Fruit fly (Drosophila melanogaster) whole organism, embryonic: ENCODE data around the gene Csk.
A peak's percentile ranks its signal among the peaks of the same experiment; 100 is the strongest.

ENCODE experiments used
- Ada2b ChIP-seq: fragments of 200-800 bp; sonication (Bioruptor generic); IDR thresholded peaks from 2 replicates; pipeline ENCODE4 v1.3.6; 2022; ENCODE audit warnings: missing biosample characterization, missing genetic modification characterization
- Adf1 ChIP-seq: fragments of 200-800 bp; sonication (Bioruptor generic); IDR thresholded peaks from 2 replicates; pipeline ENCODE4 v1.3.6; 2022; ENCODE audit warnings: missing biosample characterization, missing genetic modification characterization
- Atf6 ChIP-seq: fragments of 200-800 bp; sonication (Bioruptor generic); IDR thresholded peaks from 2 replicates; pipeline ENCODE4 v1.3.6; 2022; ENCODE audit warnings: missing biosample characterization, missing genetic modification characterization
- B-H1 ChIP-seq: fragments of 200-800 bp; sonication (Bioruptor generic); IDR thresholded peaks from 3 replicates; pipeline ENCODE4 v1.3.6; 2022; ENCODE audit warnings: missing biosample characterization, missing genetic modification characterization
- Bdp1 ChIP-seq: fragments of 200-800 bp; sonication (Bioruptor generic); optimal IDR thresholded peaks from 3 replicates; lab custom pipeline; 2016; ENCODE audit warnings: missing biosample characterization, missing genetic modification characterization
- CG10321 ChIP-seq: fragments of 200-800 bp; sonication (Bioruptor generic); IDR thresholded peaks from 2 replicates; pipeline ENCODE4 v1.3.6; 2022; ENCODE audit warnings: missing biosample characterization, missing genetic modification characterization
- CG10543 ChIP-seq: fragments of 200-800 bp; sonication (Bioruptor generic); optimal IDR thresholded peaks from 3 replicates; lab custom pipeline; 2017; ENCODE audit warnings: missing biosample characterization, mild to moderate bottlenecking, missing genetic modification characterization, moderate library complexity
- CG10654 ChIP-seq: fragments of 200-800 bp; sonication (Bioruptor generic); optimal IDR thresholded peaks from 2 replicates; lab custom pipeline; 2016; ENCODE audit warnings: missing biosample characterization, missing genetic modification characterization
- CG11560 ChIP-seq: fragments of 200-800 bp; sonication (Bioruptor generic); IDR thresholded peaks from 3 replicates; pipeline ENCODE4 v1.3.6; 2022; ENCODE audit warnings: missing biosample characterization, missing genetic modification characterization
- CG12104 ChIP-seq: fragments of 200-800 bp; sonication (Bioruptor generic); optimal IDR thresholded peaks from 3 replicates; lab custom pipeline; 2016; ENCODE audit warnings: missing biosample characterization, missing genetic modification characterization
- CG12155 ChIP-seq: fragments of 200-800 bp; sonication (Bioruptor generic); optimal IDR thresholded peaks from 3 replicates; lab custom pipeline; 2016; ENCODE audit warnings: missing biosample characterization, missing genetic modification characterization
- CG13424 ChIP-seq: fragments of 200-800 bp; sonication (Bioruptor generic); optimal IDR thresholded peaks from 2 replicates; lab custom pipeline; 2019; ENCODE audit warnings: missing biosample characterization, mild to moderate bottlenecking, missing genetic modification characterization, moderate library complexity
- CG13894 ChIP-seq: fragments of 200-800 bp; sonication (Bioruptor generic); optimal IDR thresholded peaks from 3 replicates; lab custom pipeline; 2018; ENCODE audit warnings: missing biosample characterization, mild to moderate bottlenecking, missing genetic modification characterization, moderate library complexity
- CG14014 ChIP-seq: fragments of 200-800 bp; sonication (Bioruptor generic); IDR thresholded peaks from 2 replicates; pipeline ENCODE4 v1.3.6; 2022; ENCODE audit warnings: missing biosample characterization, missing genetic modification characterization
- CG15479 ChIP-seq: fragments of 200-800 bp; sonication (Bioruptor generic); optimal IDR thresholded peaks from 3 replicates; lab custom pipeline; 2019; ENCODE audit warnings: missing biosample characterization, mild to moderate bottlenecking, missing genetic modification characterization, moderate library complexity
- CG16813 ChIP-seq: fragments of 200-800 bp; sonication (Bioruptor generic); IDR thresholded peaks from 3 replicates; pipeline ENCODE4 v1.3.6; 2022; ENCODE audit warnings: missing biosample characterization, missing genetic modification characterization; ENCODE audit not compliant: partially characterized antibody
- CG17186 ChIP-seq: fragments of 200-800 bp; sonication (Bioruptor generic); optimal IDR thresholded peaks from 3 replicates; lab custom pipeline; 2017; ENCODE audit warnings: missing biosample characterization, missing genetic modification reagents, missing genetic modification characterization
- CG1792 ChIP-seq: fragments of 200-800 bp; sonication (Bioruptor generic); optimal IDR thresholded peaks from 2 replicates; lab custom pipeline; 2016; ENCODE audit warnings: missing biosample characterization, missing genetic modification characterization
- CG6272 ChIP-seq: fragments of 200-800 bp; sonication (Bioruptor generic); IDR thresholded peaks from 2 replicates; pipeline ENCODE4 v1.3.6; 2022; ENCODE audit warnings: missing biosample characterization, missing genetic modification characterization
- CG8944 ChIP-seq: fragments of 200-800 bp; sonication (Bioruptor generic); optimal IDR thresholded peaks from 3 replicates; lab custom pipeline; 2016; ENCODE audit warnings: missing biosample characterization, missing genetic modification characterization
- CG9817 ChIP-seq: fragments of 200-800 bp; sonication (Bioruptor generic); optimal IDR thresholded peaks from 2 replicates; lab custom pipeline; 2018; ENCODE audit warnings: missing biosample characterization, mild to moderate bottlenecking, missing genetic modification characterization, moderate library complexity
- CoRest ChIP-seq: fragments of 200-800 bp; sonication (Bioruptor generic); optimal IDR thresholded peaks from 3 replicates; lab custom pipeline; 2018; ENCODE audit warnings: missing biosample characterization, mild to moderate bottlenecking, missing genetic modification characterization, moderate library complexity
- Dfd ChIP-seq, 2 experiments: fragments of >200 bp; optimal IDR thresholded peaks; 2 replicates each; lab custom pipeline; 2017; ENCODE audit warnings: missing biosample characterization in 2 of 2, missing genetic modification characterization in 2 of 2
- Eip74EF ChIP-seq, 2 experiments: fragments of 200-800 bp in 1 of 2; fragments of >200 bp in 1 of 2; sonication (Bioruptor generic) in 1 of 2; optimal IDR thresholded peaks; 2 replicates each; lab custom pipeline; 2017 to 2019; ENCODE audit warnings: missing biosample characterization in 2 of 2, missing genetic modification characterization in 2 of 2, mild to moderate bottlenecking in 1 of 2, moderate library complexity in 1 of 2
- Fer1 ChIP-seq: fragments of 200-800 bp; sonication (Bioruptor generic); optimal IDR thresholded peaks from 2 replicates; lab custom pipeline; 2017; ENCODE audit warnings: missing biosample characterization, mild to moderate bottlenecking, missing genetic modification characterization
- Hand ChIP-seq: fragments of 200-800 bp; sonication (Bioruptor generic); optimal IDR thresholded peaks from 2 replicates; lab custom pipeline; 2017; ENCODE audit warnings: mild to moderate bottlenecking, missing biosample characterization, missing genetic modification reagents, missing genetic modification characterization
- HmgD ChIP-seq: fragments of 200-800 bp; sonication (Bioruptor generic); optimal IDR thresholded peaks from 3 replicates; lab custom pipeline; 2016; ENCODE audit warnings: missing biosample characterization, missing genetic modification characterization
- Mrtf ChIP-seq: fragments of 200-800 bp; sonication (Bioruptor generic); IDR thresholded peaks from 3 replicates; pipeline ENCODE4 v1.3.6; 2022; ENCODE audit warnings: missing biosample characterization, missing genetic modification characterization
- NC2β ChIP-seq: fragments of 200-800 bp; sonication (Bioruptor generic); optimal IDR thresholded peaks from 2 replicates; lab custom pipeline; 2016; ENCODE audit warnings: missing biosample characterization, missing genetic modification characterization
- NK7.1 ChIP-seq: fragments of 200-800 bp; sonication (Bioruptor generic); optimal IDR thresholded peaks from 3 replicates; lab custom pipeline; 2016; ENCODE audit warnings: missing biosample characterization, missing genetic modification characterization
- Tbp ChIP-seq: fragments of >200 bp; optimal IDR thresholded peaks from 2 replicates; lab custom pipeline; 2018; ENCODE audit warnings: missing biosample characterization, missing genetic modification characterization
- ac ChIP-seq: fragments of 200-800 bp; sonication (Bioruptor generic); optimal IDR thresholded peaks from 3 replicates; lab custom pipeline; 2017; ENCODE audit warnings: missing biosample characterization, mild to moderate bottlenecking, missing genetic modification characterization
- bigmax ChIP-seq: fragments of 200-800 bp; sonication (Bioruptor generic); optimal IDR thresholded peaks from 2 replicates; lab custom pipeline; 2018; ENCODE audit warnings: missing biosample characterization, mild to moderate bottlenecking, missing genetic modification characterization
- btn ChIP-seq: fragments of 200-800 bp; sonication (Bioruptor generic); optimal IDR thresholded peaks from 2 replicates; lab custom pipeline; 2016; ENCODE audit warnings: missing biosample characterization, missing genetic modification characterization
- dm ChIP-seq: fragments of 200-800 bp; sonication (Bioruptor generic); optimal IDR thresholded peaks from 3 replicates; lab custom pipeline; 2016; ENCODE audit warnings: missing biosample characterization, missing genetic modification characterization
- fd3F ChIP-seq: fragments of 200-800 bp; sonication (Bioruptor generic); optimal IDR thresholded peaks from 2 replicates; lab custom pipeline; 2018; ENCODE audit warnings: missing biosample characterization, mild to moderate bottlenecking, missing genetic modification characterization, moderate library complexity
- fd64A ChIP-seq: fragments of 200-800 bp; sonication (Bioruptor generic); optimal IDR thresholded peaks from 3 replicates; lab custom pipeline; 2018; ENCODE audit warnings: missing biosample characterization, mild to moderate bottlenecking, missing genetic modification characterization
- gce ChIP-seq: fragments of 200-800 bp; sonication (Bioruptor generic); IDR thresholded peaks from 3 replicates; pipeline ENCODE4 v1.3.6; 2022; ENCODE audit warnings: missing biosample characterization, missing genetic modification characterization
- gem ChIP-seq: fragments of 200-800 bp; sonication (Bioruptor generic); optimal IDR thresholded peaks from 2 replicates; lab custom pipeline; 2019; ENCODE audit warnings: missing biosample characterization, mild to moderate bottlenecking, missing genetic modification characterization, moderate library complexity
- hth ChIP-seq: fragments of >200 bp; optimal IDR thresholded peaks from 2 replicates; lab custom pipeline; 2017; ENCODE audit warnings: inconsistent platforms
- jumu ChIP-seq: fragments of 200-800 bp; sonication (Bioruptor generic); optimal IDR thresholded peaks from 3 replicates; lab custom pipeline; 2016; ENCODE audit warnings: missing biosample characterization, missing genetic modification characterization
- mirr ChIP-seq: fragments of 200-800 bp; sonication (Bioruptor generic); optimal IDR thresholded peaks from 3 replicates; lab custom pipeline; 2018; ENCODE audit warnings: missing biosample characterization, mild to moderate bottlenecking, missing genetic modification characterization
- oc ChIP-seq: fragments of 200-800 bp; sonication (Bioruptor generic); optimal IDR thresholded peaks from 2 replicates; lab custom pipeline; 2018; ENCODE audit warnings: missing biosample characterization, mild to moderate bottlenecking, missing genetic modification characterization, moderate library complexity
- org-1 ChIP-seq: fragments of 200-800 bp; sonication (Bioruptor generic); optimal IDR thresholded peaks from 2 replicates; lab custom pipeline; 2017; ENCODE audit warnings: missing biosample characterization, missing genetic modification characterization
- peb ChIP-seq: fragments of 200-800 bp; sonication (Bioruptor generic); IDR thresholded peaks from 2 replicates; pipeline ENCODE4 v1.3.6; 2022; ENCODE audit warnings: missing biosample characterization, missing genetic modification characterization
- ranshi ChIP-seq: fragments of 200-800 bp; sonication (Bioruptor generic); IDR thresholded peaks from 2 replicates; pipeline ENCODE4 v1.3.6; 2022; ENCODE audit warnings: missing biosample characterization, missing genetic modification characterization
- ssp ChIP-seq: fragments of 200-800 bp; sonication (Bioruptor generic); IDR thresholded peaks from 2 replicates; pipeline ENCODE4 v1.3.6; 2022; ENCODE audit warnings: missing biosample characterization, missing genetic modification characterization
- tio ChIP-seq: fragments of 200-800 bp; sonication (Bioruptor generic); optimal IDR thresholded peaks from 2 replicates; lab custom pipeline; 2017; ENCODE audit warnings: missing biosample characterization, missing genetic modification characterization, inconsistent platforms
- toy ChIP-seq: fragments of 200-800 bp; sonication (Bioruptor generic); IDR thresholded peaks from 2 replicates; pipeline ENCODE4 v1.3.6; 2022; ENCODE audit warnings: missing biosample characterization, missing genetic modification characterization
- trem ChIP-seq: fragments of 200-800 bp; optimal IDR thresholded peaks from 3 replicates; lab custom pipeline; 2019; ENCODE audit warnings: missing biosample characterization, mild to moderate bottlenecking, missing genetic modification characterization, moderate library complexity
- unpg ChIP-seq: fragments of 200-800 bp; sonication (Bioruptor generic); optimal IDR thresholded peaks from 3 replicates; lab custom pipeline; 2018; ENCODE audit warnings: missing biosample characterization, mild to moderate bottlenecking, missing genetic modification characterization, moderate library complexity
- usp ChIP-seq: fragments of >200 bp; optimal IDR thresholded peaks from 2 replicates; lab custom pipeline; 2017; ENCODE audit warnings: missing biosample characterization, missing genetic modification characterization
- vnd ChIP-seq: fragments of 200-800 bp; sonication (Bioruptor generic); IDR thresholded peaks from 3 replicates; pipeline ENCODE4 v1.3.6; 2022; ENCODE audit warnings: missing biosample characterization, missing genetic modification characterization; ENCODE audit not compliant: partially characterized antibody

Gene Csk

dm6 chr3R:11662617-11663016 lies 12.1 kb upstream of the Csk start (continued):
- TF ChIP-seq CG10321 (no peak), dm (GFP tag; lab: Kevin White, UChicago) (no peak), CG12155 (GFP tag; lab: Kevin White, UChicago) (no peak), Ada2b (GFP tag; lab: Robert Waterston, UW) (no peak), CG9817 (tag; lab: Kevin White, UChicago) (no peak), NC2β (no peak), usp (GFP tag; lab: Kevin White, UChicago) (no peak), CG10654 (GFP tag; lab: Kevin White, UChicago) (no peak), Adf1 (GFP tag; lab: Robert Waterston, UW) (no peak), CG15479 (no peak), gem (tag; lab: Kevin White, UChicago) (peak; percentile 41), unpg (GFP tag; lab: Kevin White, UChicago) (no peak), CG1792 (no peak), tio (GFP tag; lab: Kevin White, UChicago) (no peak), trem (tag; lab: Kevin White, UChicago) (no peak), CG10543 (GFP tag; lab: Kevin White, UChicago) (no peak), HmgD (no peak), fd64A (GFP tag; lab: Kevin White, UChicago) (no peak), vnd (no peak), mirr (GFP tag; lab: Kevin White, UChicago) (no peak), CG12104 (GFP tag; lab: Kevin White, UChicago) (no peak), CG11560 (tag; lab: Robert Waterston, UW) (no peak), org-1 (no peak), Tbp (GFP tag; lab: Kevin White, UChicago) (no peak), CoRest (tag; lab: Kevin White, UChicago) (peak; percentile 3), Mrtf (GFP tag; lab: Robert Waterston, UW) (no peak), fd3F (GFP tag; lab: Kevin White, UChicago) (no peak), CG14014 (GFP tag; lab: Robert Waterston, UW) (no peak), Eip74EF (GFP tag; optimal IDR thresholded peaks at IDR 0.05; lab: Kevin White, UChicago) (no peak), ac (GFP tag; lab: Kevin White, UChicago) (no peak), ranshi (GFP tag; lab: Robert Waterston, UW) (no peak), CG17186 (GFP tag; lab: Kevin White, UChicago) (no peak), CG6272 (GFP tag; lab: Robert Waterston, UW) (no peak), ssp (GFP tag; lab: Robert Waterston, UW) (no peak), NK7.1 (GFP tag; lab: Kevin White, UChicago) (no peak), gce (GFP tag; lab: Robert Waterston, UW) (no peak), Atf6 (GFP tag; lab: Robert Waterston, UW) (no peak), bigmax (GFP tag; lab: Kevin White, UChicago) (no peak), Fer1 (no peak), CG13894 (tag; lab: Kevin White, UChicago) (no peak), Bdp1 (no peak), CG8944 (GFP tag; lab: Kevin White, UChicago) (no peak), jumu (GFP tag; lab: Kevin White, UChicago) (no peak), CG13424 (tag; lab: Kevin White, UChicago) (no peak), Dfd (GFP tag; optimal IDR thresholded peaks at IDR 0.05; lab: Kevin White, UChicago) (no peak), hth (no peak), Hand (no peak), B-H1 (GFP tag; lab: Robert Waterston, UW) (no peak), toy (GFP tag; lab: Robert Waterston, UW) (no peak), CG16813 (no peak), peb (GFP tag; lab: Robert Waterston, UW) (no peak), btn (no peak), oc (tag; lab: Kevin White, UChicago) (no peak)
